Fruit fly (Drosophila melanogaster) whole organism, embryonic: Measurements from ENCODE around the gene CG12998.
A peak's percentile ranks its signal among the peaks of the same experiment; 100 is the strongest.

Experiments
- Adf1 ChIP-seq: fragments of 200-800 bp; sonication (Bioruptor generic); IDR thresholded peaks from 2 replicates; pipeline ENCODE4 v1.3.6; 2022; ENCODE audit warnings: missing biosample characterization, missing genetic modification characterization
- CG10147 ChIP-seq: fragments of 200-800 bp; sonication (Bioruptor generic); optimal IDR thresholded peaks from 2 replicates; lab custom pipeline; 2019; ENCODE audit warnings: missing biosample characterization, mild to moderate bottlenecking, missing genetic modification characterization, moderate library complexity
- CG10366 ChIP-seq: fragments of 200-800 bp; sonication (Bioruptor generic); IDR thresholded peaks from 2 replicates; pipeline ENCODE4 v1.3.6; 2022; ENCODE audit warnings: missing biosample characterization, missing genetic modification characterization
- CG12391 ChIP-seq: fragments of 200-800 bp; sonication (Bioruptor generic); optimal IDR thresholded peaks from 3 replicates; lab custom pipeline; 2018; ENCODE audit warnings: missing biosample characterization, mild to moderate bottlenecking, missing genetic modification characterization, moderate library complexity
- CG12744 ChIP-seq: fragments of 200-800 bp; sonication (Bioruptor generic); optimal IDR thresholded peaks from 2 replicates; lab custom pipeline; 2016; ENCODE audit warnings: missing biosample characterization, missing genetic modification characterization
- CG13123 ChIP-seq: fragments of 200-800 bp; sonication (Bioruptor generic); optimal IDR thresholded peaks from 2 replicates; lab custom pipeline; 2016; ENCODE audit warnings: missing biosample characterization, missing genetic modification characterization
- CG15696 ChIP-seq: fragments of 200-800 bp; sonication (Bioruptor generic); optimal IDR thresholded peaks from 2 replicates; lab custom pipeline; 2019; ENCODE audit warnings: missing biosample characterization, mild to moderate bottlenecking, missing genetic modification characterization, moderate library complexity
- CG17568 ChIP-seq: fragments of 200-800 bp; sonication (Bioruptor generic); optimal IDR thresholded peaks from 2 replicates; lab custom pipeline; 2018; ENCODE audit warnings: missing biosample characterization, mild to moderate bottlenecking, missing genetic modification characterization, moderate library complexity
- CG18476 ChIP-seq: fragments of 200-800 bp; sonication (Bioruptor generic); optimal IDR thresholded peaks from 2 replicates; lab custom pipeline; 2016; ENCODE audit warnings: missing biosample characterization, mild to moderate bottlenecking, missing genetic modification characterization
- CG18764 ChIP-seq: fragments of 200-800 bp; sonication (Bioruptor generic); optimal IDR thresholded peaks from 3 replicates; lab custom pipeline; 2016; ENCODE audit warnings: missing biosample characterization, missing genetic modification characterization
- CG2889 ChIP-seq: fragments of 200-800 bp; sonication (Bioruptor generic); IDR thresholded peaks from 3 replicates; pipeline ENCODE4 v1.3.6; 2022; ENCODE audit warnings: missing biosample characterization, missing genetic modification characterization
- CG3281 ChIP-seq: fragments of 200-800 bp; sonication (Bioruptor generic); optimal IDR thresholded peaks from 3 replicates; lab custom pipeline; 2017; ENCODE audit warnings: missing biosample characterization, mild to moderate bottlenecking, missing genetic modification characterization
- CG3847 ChIP-seq: fragments of 200-800 bp; sonication (Bioruptor generic); IDR thresholded peaks from 2 replicates; pipeline ENCODE4 v1.3.6; 2022; ENCODE audit warnings: missing biosample characterization, missing genetic modification characterization
- CG7556 ChIP-seq: fragments of 200-800 bp; sonication (Bioruptor generic); optimal IDR thresholded peaks from 2 replicates; lab custom pipeline; 2017; ENCODE audit warnings: missing biosample characterization, mild to moderate bottlenecking, missing genetic modification characterization
- CG9797 ChIP-seq: fragments of 200-800 bp; sonication (Bioruptor generic); optimal IDR thresholded peaks from 3 replicates; lab custom pipeline; 2018; ENCODE audit warnings: missing biosample characterization, mild to moderate bottlenecking, missing genetic modification characterization
- Camta ChIP-seq: fragments of 200-800 bp; sonication (Bioruptor generic); optimal IDR thresholded peaks from 2 replicates; lab custom pipeline; 2016; ENCODE audit warnings: missing biosample characterization, missing genetic modification characterization
- Dfd ChIP-seq, 2 experiments: fragments of >200 bp; optimal IDR thresholded peaks; 2 replicates each; lab custom pipeline; 2017; ENCODE audit warnings: missing biosample characterization in 2 of 2, missing genetic modification characterization in 2 of 2
- E2f2 ChIP-seq: fragments of 200-800 bp; sonication (Bioruptor generic); IDR thresholded peaks from 2 replicates; pipeline ENCODE4 v1.3.6; 2022; ENCODE audit warnings: missing biosample characterization, missing genetic modification characterization
- Eip74EF ChIP-seq, 2 experiments: fragments of 200-800 bp in 1 of 2; fragments of >200 bp in 1 of 2; sonication (Bioruptor generic) in 1 of 2; optimal IDR thresholded peaks; 2 replicates each; lab custom pipeline; 2017 to 2019; ENCODE audit warnings: missing biosample characterization in 2 of 2, missing genetic modification characterization in 2 of 2, mild to moderate bottlenecking in 1 of 2, moderate library complexity in 1 of 2
- H2.0 ChIP-seq: fragments of 200-800 bp; sonication (Bioruptor generic); IDR thresholded peaks from 2 replicates; pipeline ENCODE4 v1.3.6; 2022; ENCODE audit warnings: missing biosample characterization, missing genetic modification characterization
- HLH3B ChIP-seq: fragments of 200-800 bp; sonication (Bioruptor generic); IDR thresholded peaks from 2 replicates; pipeline ENCODE4 v1.3.6; 2022; ENCODE audit warnings: missing biosample characterization, missing genetic modification characterization
- Hey ChIP-seq: fragments of 200-800 bp; sonication (Bioruptor generic); optimal IDR thresholded peaks from 3 replicates; lab custom pipeline; 2018; ENCODE audit warnings: missing biosample characterization, mild to moderate bottlenecking, missing genetic modification characterization
- Hr39 ChIP-seq: fragments of >200 bp; optimal IDR thresholded peaks from 2 replicates; lab custom pipeline; 2017
- MTF-1 ChIP-seq: fragments of 200-800 bp; sonication (Bioruptor generic); optimal IDR thresholded peaks from 2 replicates; lab custom pipeline; 2018; ENCODE audit warnings: missing biosample characterization, mild to moderate bottlenecking, missing genetic modification characterization, borderline replicate concordance
- Meics ChIP-seq: fragments of 200-800 bp; sonication (Bioruptor generic); optimal IDR thresholded peaks from 2 replicates; lab custom pipeline; 2017; ENCODE audit warnings: missing biosample characterization, mild to moderate bottlenecking, missing genetic modification characterization
- Neu2 ChIP-seq: fragments of 200-800 bp; sonication (Bioruptor generic); optimal IDR thresholded peaks from 3 replicates; lab custom pipeline; 2016; ENCODE audit warnings: missing biosample characterization, missing genetic modification characterization, borderline replicate concordance
- Opbp ChIP-seq: fragments of 200-800 bp; sonication (Bioruptor generic); IDR thresholded peaks from 3 replicates; pipeline ENCODE4 v1.3.6; 2022; ENCODE audit warnings: missing biosample characterization, missing genetic modification characterization; ENCODE audit not compliant: partially characterized antibody
- PHDP ChIP-seq: fragments of 200-800 bp; sonication (Bioruptor generic); optimal IDR thresholded peaks from 3 replicates; lab custom pipeline; 2018; ENCODE audit warnings: missing biosample characterization, mild to moderate bottlenecking, missing genetic modification characterization, moderate library complexity
- Sry-δ ChIP-seq: fragments of 200-800 bp; sonication (Bioruptor generic); optimal IDR thresholded peaks from 2 replicates; lab custom pipeline; 2016; ENCODE audit warnings: missing biosample characterization, missing genetic modification characterization
- Ssrp ChIP-seq: fragments of 200-800 bp; sonication (Bioruptor generic); optimal IDR thresholded peaks from 2 replicates; lab custom pipeline; 2018; ENCODE audit warnings: missing biosample characterization, mild to moderate bottlenecking, missing genetic modification characterization, moderate library complexity
- TFAM ChIP-seq: fragments of 200-800 bp; sonication (Bioruptor generic); optimal IDR thresholded peaks from 2 replicates; lab custom pipeline; 2017; ENCODE audit warnings: missing biosample characterization, missing genetic modification characterization, inconsistent platforms
- abd-A ChIP-seq: fragments of 200-800 bp; sonication (Bioruptor generic); optimal IDR thresholded peaks from 3 replicates; lab custom pipeline; 2019; ENCODE audit warnings: missing biosample characterization, mild to moderate bottlenecking, missing genetic modification characterization, moderate library complexity
- ac ChIP-seq: fragments of 200-800 bp; sonication (Bioruptor generic); optimal IDR thresholded peaks from 3 replicates; lab custom pipeline; 2017; ENCODE audit warnings: missing biosample characterization, mild to moderate bottlenecking, missing genetic modification characterization
- gcm ChIP-seq: fragments of 200-800 bp; sonication (Bioruptor generic); optimal IDR thresholded peaks from 2 replicates; lab custom pipeline; 2019; ENCODE audit warnings: missing biosample characterization, mild to moderate bottlenecking, missing genetic modification characterization, moderate library complexity
- gem ChIP-seq: fragments of 200-800 bp; sonication (Bioruptor generic); optimal IDR thresholded peaks from 2 replicates; lab custom pipeline; 2019; ENCODE audit warnings: missing biosample characterization, mild to moderate bottlenecking, missing genetic modification characterization, moderate library complexity
- grau ChIP-seq: fragments of 200-800 bp; optimal IDR thresholded peaks from 3 replicates; lab custom pipeline; 2019; ENCODE audit warnings: missing biosample characterization, mild to moderate bottlenecking, missing genetic modification characterization, moderate library complexity
- gsb-n ChIP-seq: fragments of 200-800 bp; sonication (Bioruptor generic); optimal IDR thresholded peaks from 3 replicates; lab custom pipeline; 2018; ENCODE audit warnings: missing biosample characterization, mild to moderate bottlenecking, missing genetic modification characterization
- kni ChIP-seq: fragments of 200-800 bp; sonication (Bioruptor generic); optimal IDR thresholded peaks from 3 replicates; lab custom pipeline; 2017; ENCODE audit warnings: mild to moderate bottlenecking, missing biosample characterization, missing genetic modification reagents, missing genetic modification characterization
- lola ChIP-seq, 3 experiments: fragments of >200 bp in 2 of 3; fragments of 200-800 bp in 1 of 3; sonication (Bioruptor generic) in 1 of 3; optimal IDR thresholded peaks; 2 replicates each; lab custom pipeline; 2017 to 2019; ENCODE audit warnings: missing biosample characterization in 3 of 3, missing genetic modification characterization in 3 of 3, mild to moderate bottlenecking in 1 of 3, moderate library complexity in 1 of 3
- mirr ChIP-seq: fragments of 200-800 bp; sonication (Bioruptor generic); optimal IDR thresholded peaks from 3 replicates; lab custom pipeline; 2018; ENCODE audit warnings: missing biosample characterization, mild to moderate bottlenecking, missing genetic modification characterization
- oc ChIP-seq: fragments of 200-800 bp; sonication (Bioruptor generic); optimal IDR thresholded peaks from 2 replicates; lab custom pipeline; 2018; ENCODE audit warnings: missing biosample characterization, mild to moderate bottlenecking, missing genetic modification characterization, moderate library complexity
- odd ChIP-seq: fragments of 200-800 bp; sonication (Bioruptor generic); optimal IDR thresholded peaks from 2 replicates; lab custom pipeline; 2017; ENCODE audit warnings: missing biosample characterization, mild to moderate bottlenecking, missing genetic modification characterization
- org-1 ChIP-seq: fragments of 200-800 bp; sonication (Bioruptor generic); optimal IDR thresholded peaks from 2 replicates; lab custom pipeline; 2017; ENCODE audit warnings: missing biosample characterization, missing genetic modification characterization
- pho ChIP-seq: fragments of 200-800 bp; sonication (Bioruptor generic); optimal IDR thresholded peaks from 2 replicates; lab custom pipeline; 2016; ENCODE audit warnings: missing biosample characterization, missing genetic modification characterization
- salm ChIP-seq: fragments of 200-800 bp; sonication (Bioruptor generic); optimal IDR thresholded peaks from 2 replicates; lab custom pipeline; 2018; ENCODE audit warnings: missing biosample characterization, mild to moderate bottlenecking, missing genetic modification characterization
- sima ChIP-seq: fragments of 200-800 bp; sonication (Bioruptor generic); optimal IDR thresholded peaks from 2 replicates; lab custom pipeline; 2016; ENCODE audit warnings: missing biosample characterization, missing genetic modification characterization
- sob ChIP-seq: fragments of 200-800 bp; sonication (Bioruptor generic); IDR thresholded peaks from 2 replicates; pipeline ENCODE4 v1.3.6; 2022; ENCODE audit warnings: missing biosample characterization, missing genetic modification characterization
- tgo ChIP-seq: fragments of 200-800 bp; sonication (Bioruptor generic); IDR thresholded peaks from 3 replicates; pipeline ENCODE4 v1.3.6; 2022; ENCODE audit warnings: missing biosample characterization, missing genetic modification characterization
- toy ChIP-seq: fragments of 200-800 bp; sonication (Bioruptor generic); IDR thresholded peaks from 2 replicates; pipeline ENCODE4 v1.3.6; 2022; ENCODE audit warnings: missing biosample characterization, missing genetic modification characterization
- tup ChIP-seq: fragments of 200-800 bp; sonication (Bioruptor generic); optimal IDR thresholded peaks from 2 replicates; lab custom pipeline; 2016; ENCODE audit warnings: missing biosample characterization, mild to moderate bottlenecking, missing genetic modification characterization, moderate library complexity
- vfl ChIP-seq: fragments of 200-800 bp; sonication (Bioruptor generic); optimal IDR thresholded peaks from 2 replicates; lab custom pipeline; 2016; ENCODE audit warnings: missing biosample characterization, missing genetic modification characterization

Gene CG12998

dm6 chrX:17176542-17176941, 41.9 kb upstream of the CG12998 start (continued):
- TF ChIP-seq CG15696 (no peak), CG10147 (no peak), HLH3B (GFP tag; lab: Robert Waterston, UW) (peak; percentile 51; the same call in 1 of the 2 replicates), CG17568 (no peak), Hr39 (lab: Kevin White, UChicago) (no peak), Camta (GFP tag; lab: Kevin White, UChicago) (peak; percentile 48), Adf1 (GFP tag; lab: Robert Waterston, UW) (no peak), CG13123 (peak; percentile 9), sima (GFP tag; lab: Kevin White, UChicago) (no peak), Sry-δ (GFP tag; lab: Kevin White, UChicago) (no peak), Meics (GFP tag; lab: Kevin White, UChicago) (peak; percentile 58), CG18476 (GFP tag; lab: Kevin White, UChicago) (no peak), CG18764 (GFP tag; lab: Kevin White, UChicago) (peak; percentile 7), CG2889 (GFP tag; lab: Robert Waterston, UW) (no peak), CG3847 (GFP tag; lab: Robert Waterston, UW) (peak; percentile 44; the same call in 1 of the 2 replicates), CG3281 (GFP tag; lab: Kevin White, UChicago) (peak; percentile 27), Eip74EF (GFP tag; optimal IDR thresholded peaks at IDR 0.05; lab: Kevin White, UChicago) (no peak), CG10366 (peak; percentile 64), abd-A (tag; lab: Kevin White, UChicago) (no peak), grau (tag; lab: Kevin White, UChicago) (peak; percentile 35), gsb-n (tag; lab: Kevin White, UChicago) (no peak), CG12391 (peak; percentile 38), odd (peak; percentile 29), MTF-1 (no peak), Dfd (GFP tag; optimal IDR thresholded peaks at IDR 0.05; lab: Kevin White, UChicago) (no peak), CG7556 (GFP tag; lab: Kevin White, UChicago) (peak; percentile 46), toy (no peak), org-1 (GFP tag; lab: Kevin White, UChicago) (no peak), tup (GFP tag; lab: Kevin White, UChicago) (no peak), E2f2 (GFP tag; lab: Robert Waterston, UW) (0 out of 2 replicates have a peak, but pooled peaks have one; percentile 32), PHDP (tag; lab: Kevin White, UChicago) (peak; percentile 51), gem (tag; lab: Kevin White, UChicago) (peak; percentile 70), Neu2 (no peak), CG12744 (GFP tag; lab: Kevin White, UChicago) (peak; percentile 36), H2.0 (GFP tag; lab: Robert Waterston, UW) (peak; percentile 53; the same call in 1 of the 2 replicates), sob (GFP tag; lab: Robert Waterston, UW) (0 out of 2 replicates have a peak, but pooled peaks have one; percentile 56), Hey (tag; lab: Kevin White, UChicago) (no peak), tgo (GFP tag; lab: Robert Waterston, UW) (peak; percentile 68; the same call in 2 of the 3 replicates), CG9797 (GFP tag; lab: Kevin White, UChicago) (no peak), ac (GFP tag; lab: Kevin White, UChicago) (no peak), pho (no peak), oc (tag; lab: Kevin White, UChicago) (peak; percentile 66), mirr (GFP tag; lab: Kevin White, UChicago) (no peak), TFAM (GFP tag; lab: Kevin White, UChicago) (no peak), Ssrp (tag; lab: Kevin White, UChicago) (no peak), kni (GFP tag; lab: Kevin White, UChicago) (no peak), Opbp (GFP tag; lab: Robert Waterston, UW) (no peak), salm (no peak), gcm (no peak), lola (GFP tag; optimal IDR thresholded peaks at IDR 0.05; lab: Kevin White, UChicago) (no peak), vfl (GFP tag; lab: Kevin White, UChicago) (no peak)
